Fruit fly (Drosophila melanogaster) whole organism, prepupa: ENCODE measurements around the gene CG18170.
A peak's percentile ranks its signal among the peaks of the same experiment; 100 is the strongest.

Source experiments
- Blimp-1 ChIP-seq: fragments of 200-800 bp; sonication (Bioruptor generic); optimal IDR thresholded peaks from 3 replicates; lab custom pipeline; 2017; ENCODE audit warnings: missing biosample characterization, missing genetic modification characterization, mild to moderate bottlenecking, moderate library complexity, missing genetic modification reagents
- CG10631 ChIP-seq: fragments of 200-800 bp; sonication (Bioruptor generic); optimal IDR thresholded peaks from 2 replicates; lab custom pipeline; 2016; ENCODE audit warnings: missing biosample characterization, missing genetic modification characterization
- CG10669 ChIP-seq: fragments of 200-800 bp; sonication (Bioruptor generic); optimal IDR thresholded peaks from 3 replicates; lab custom pipeline; 2018; ENCODE audit warnings: missing biosample characterization, mild to moderate bottlenecking, missing genetic modification characterization, moderate library complexity
- CG11294 ChIP-seq: fragments of 200-800 bp; sonication (Bioruptor generic); IDR thresholded peaks from 2 replicates; pipeline ENCODE4 v1.3.6; 2022; ENCODE audit warnings: missing biosample characterization, missing genetic modification characterization
- CG11762 ChIP-seq: fragments of 200-800 bp; sonication (Bioruptor generic); optimal IDR thresholded peaks from 3 replicates; lab custom pipeline; 2016; ENCODE audit warnings: missing biosample characterization, missing genetic modification characterization; ENCODE audit not compliant: insufficient read depth
- CG11902 ChIP-seq: fragments of 200-800 bp; sonication (Bioruptor generic); optimal IDR thresholded peaks from 3 replicates; lab custom pipeline; 2016; ENCODE audit warnings: missing biosample characterization, missing genetic modification characterization
- CG1621 ChIP-seq: fragments of 200-800 bp; sonication (Bioruptor generic); optimal IDR thresholded peaks from 3 replicates; lab custom pipeline; 2018; ENCODE audit warnings: missing biosample characterization, mild to moderate bottlenecking, missing genetic modification characterization
- CG3032 ChIP-seq: fragments of 200-800 bp; optimal IDR thresholded peaks from 2 replicates; lab custom pipeline; 2019; ENCODE audit warnings: missing biosample characterization, mild to moderate bottlenecking, missing genetic modification characterization, moderate library complexity
- CG32006 ChIP-seq: fragments of 200-800 bp; sonication (Bioruptor generic); optimal IDR thresholded peaks from 3 replicates; lab custom pipeline; 2017; ENCODE audit warnings: missing biosample characterization, mild to moderate bottlenecking, missing genetic modification characterization
- CG34406 ChIP-seq: fragments of 200-800 bp; sonication (Bioruptor generic); optimal IDR thresholded peaks from 3 replicates; lab custom pipeline; 2016; ENCODE audit warnings: missing biosample characterization, missing genetic modification characterization
- CG3919 ChIP-seq: fragments of 200-800 bp; sonication (Bioruptor generic); optimal IDR thresholded peaks from 3 replicates; lab custom pipeline; 2016; ENCODE audit warnings: missing biosample characterization, missing genetic modification characterization
- CG6276 ChIP-seq: fragments of 200-800 bp; sonication (Bioruptor generic); optimal IDR thresholded peaks from 2 replicates; lab custom pipeline; 2017; ENCODE audit warnings: missing biosample characterization, mild to moderate bottlenecking, missing genetic modification characterization
- CG6792 ChIP-seq: fragments of 200-800 bp; sonication (Bioruptor generic); optimal IDR thresholded peaks from 3 replicates; lab custom pipeline; 2016; ENCODE audit warnings: missing biosample characterization, missing genetic modification characterization
- CG6854 ChIP-seq: fragments of 200-800 bp; sonication (Bioruptor generic); optimal IDR thresholded peaks from 2 replicates; lab custom pipeline; 2017; ENCODE audit warnings: missing biosample characterization, mild to moderate bottlenecking, missing genetic modification characterization
- CG7368 ChIP-seq: fragments of 200-800 bp; sonication (Bioruptor generic); optimal IDR thresholded peaks from 3 replicates; lab custom pipeline; 2016; ENCODE audit warnings: missing biosample characterization, missing genetic modification characterization
- CG8119 ChIP-seq: fragments of 200-800 bp; sonication (Bioruptor generic); IDR thresholded peaks from 3 replicates; pipeline ENCODE4 v1.3.6; 2022; ENCODE audit warnings: missing biosample characterization, missing genetic modification characterization
- CG8319 ChIP-seq: fragments of 200-800 bp; sonication (Bioruptor generic); optimal IDR thresholded peaks from 3 replicates; lab custom pipeline; 2016; ENCODE audit warnings: missing biosample characterization, missing genetic modification characterization
- CG8632 ChIP-seq: fragments of 200-800 bp; sonication (Bioruptor generic); optimal IDR thresholded peaks from 3 replicates; lab custom pipeline; 2016; ENCODE audit warnings: missing biosample characterization, missing genetic modification characterization
- Eip75B ChIP-seq: fragments of 200-800 bp; sonication (Bioruptor generic); optimal IDR thresholded peaks from 3 replicates; lab custom pipeline; 2016; ENCODE audit warnings: missing biosample characterization, missing genetic modification characterization
- Eip93F ChIP-seq: fragments of 200-800 bp; sonication (Bioruptor generic); optimal IDR thresholded peaks from 2 replicates; lab custom pipeline; 2016; ENCODE audit warnings: missing biosample characterization, mild to moderate bottlenecking, missing genetic modification characterization
- Ets21C ChIP-seq: fragments of 200-800 bp; sonication (Bioruptor generic); optimal IDR thresholded peaks from 3 replicates; lab custom pipeline; 2016; ENCODE audit warnings: missing biosample characterization, missing genetic modification characterization
- Ets96B ChIP-seq: fragments of 200-800 bp; optimal IDR thresholded peaks from 2 replicates; lab custom pipeline; 2019; ENCODE audit warnings: missing biosample characterization, mild to moderate bottlenecking, missing genetic modification characterization, moderate library complexity
- Gug ChIP-seq: fragments of 200-800 bp; sonication (Bioruptor generic); IDR thresholded peaks from 2 replicates; pipeline ENCODE4 v1.3.6; 2022; ENCODE audit warnings: missing biosample characterization, missing genetic modification characterization
- Hr38 ChIP-seq: sonication (Bioruptor generic); optimal IDR thresholded peaks from 2 replicates; lab custom pipeline; 2016; ENCODE audit warnings: missing biosample characterization, missing genetic modification characterization
- Hr39 ChIP-seq: fragments of 200-800 bp; sonication (Bioruptor generic); optimal IDR thresholded peaks from 2 replicates; lab custom pipeline; 2016; ENCODE audit warnings: missing biosample characterization, missing genetic modification characterization
- Hr4 ChIP-seq: fragments of 200-800 bp; sonication (Bioruptor generic); optimal IDR thresholded peaks from 3 replicates; lab custom pipeline; 2016; ENCODE audit warnings: missing biosample characterization, missing genetic modification characterization
- Lpt ChIP-seq: fragments of 200-800 bp; sonication (Bioruptor generic); optimal IDR thresholded peaks from 3 replicates; lab custom pipeline; 2016; ENCODE audit warnings: missing biosample characterization, missing genetic modification characterization
- Met ChIP-seq: fragments of 200-800 bp; sonication (Bioruptor generic); optimal IDR thresholded peaks from 3 replicates; lab custom pipeline; 2016; ENCODE audit warnings: missing biosample characterization, missing genetic modification characterization
- OdsH ChIP-seq: fragments of 200-800 bp; sonication (Bioruptor generic); optimal IDR thresholded peaks from 3 replicates; lab custom pipeline; 2016; ENCODE audit warnings: missing biosample characterization, missing genetic modification characterization
- Smox ChIP-seq: fragments of 200-800 bp; sonication (Bioruptor generic); optimal IDR thresholded peaks from 3 replicates; lab custom pipeline; 2016; ENCODE audit warnings: missing biosample characterization, missing genetic modification characterization
- Sox102F ChIP-seq: fragments of 200-800 bp; sonication (Bioruptor generic); optimal IDR thresholded peaks from 2 replicates; lab custom pipeline; 2016; ENCODE audit warnings: missing biosample characterization, mild to moderate bottlenecking, missing genetic modification characterization
- Sox14 ChIP-seq: fragments of 200-800 bp; sonication (Bioruptor generic); optimal IDR thresholded peaks from 3 replicates; lab custom pipeline; 2016; ENCODE audit warnings: missing biosample characterization, missing genetic modification characterization
- Sox15 ChIP-seq: fragments of 200-800 bp; sonication (Bioruptor generic); optimal IDR thresholded peaks from 3 replicates; lab custom pipeline; 2016; ENCODE audit warnings: missing biosample characterization, missing genetic modification characterization
- cyc ChIP-seq: fragments of 200-800 bp; sonication (Bioruptor generic); optimal IDR thresholded peaks from 3 replicates; lab custom pipeline; 2016; ENCODE audit warnings: missing biosample characterization, missing genetic modification characterization
- dsx ChIP-seq: fragments of 200-800 bp; optimal IDR thresholded peaks from 3 replicates; lab custom pipeline; 2019; ENCODE audit warnings: missing biosample characterization, mild to moderate bottlenecking, missing genetic modification characterization, moderate library complexity; ENCODE audit not compliant: poor library complexity, severe bottlenecking
- eg ChIP-seq: fragments of 200-800 bp; sonication (Bioruptor generic); IDR thresholded peaks from 3 replicates; pipeline ENCODE4 v1.3.6; 2022; ENCODE audit warnings: missing biosample characterization, missing genetic modification characterization
- esn ChIP-seq: fragments of 200-800 bp; sonication (Bioruptor generic); optimal IDR thresholded peaks from 2 replicates; lab custom pipeline; 2016; ENCODE audit warnings: missing biosample characterization, mild to moderate bottlenecking, missing genetic modification characterization, moderate library complexity
- fd59A ChIP-seq: fragments of 200-800 bp; sonication (Bioruptor generic); optimal IDR thresholded peaks from 2 replicates; lab custom pipeline; 2017; ENCODE audit warnings: missing biosample characterization, mild to moderate bottlenecking, missing genetic modification characterization, missing genetic modification reagents
- fd85E ChIP-seq: fragments of 200-800 bp; sonication (Bioruptor generic); optimal IDR thresholded peaks from 3 replicates; lab custom pipeline; 2016; ENCODE audit warnings: missing biosample characterization, missing genetic modification characterization
- fkh ChIP-seq: fragments of 200-800 bp; sonication (Bioruptor generic); optimal IDR thresholded peaks from 3 replicates; lab custom pipeline; 2017; ENCODE audit warnings: missing biosample characterization, mild to moderate bottlenecking, missing genetic modification characterization, moderate library complexity
- net ChIP-seq: fragments of 200-800 bp; sonication (Bioruptor generic); optimal IDR thresholded peaks from 3 replicates; lab custom pipeline; 2016; ENCODE audit warnings: missing biosample characterization, missing genetic modification characterization
- pdm3 ChIP-seq: fragments of 200-800 bp; sonication (Bioruptor generic); optimal IDR thresholded peaks from 3 replicates; lab custom pipeline; 2016; ENCODE audit warnings: missing biosample characterization, missing genetic modification characterization
- salr ChIP-seq, 2 experiments: fragments of 200-800 bp; sonication (Bioruptor generic); optimal IDR thresholded peaks; 3 replicates each; lab custom pipeline; 2016 to 2018; ENCODE audit warnings: missing biosample characterization in 2 of 2, missing genetic modification characterization in 2 of 2, mild to moderate bottlenecking in 1 of 2
- spab ChIP-seq: fragments of 200-800 bp; sonication (Bioruptor generic); optimal IDR thresholded peaks from 2 replicates; lab custom pipeline; 2017; ENCODE audit warnings: missing biosample characterization, mild to moderate bottlenecking, missing genetic modification characterization, missing genetic modification reagents
- ss ChIP-seq, 2 experiments: fragments of 200-800 bp; sonication (Bioruptor generic); optimal IDR thresholded peaks; 2 replicates in 1 of 2; 3 replicates in 1 of 2; lab custom pipeline; 2017 to 2018; ENCODE audit warnings: mild to moderate bottlenecking in 2 of 2, missing biosample characterization in 2 of 2, missing genetic modification characterization in 2 of 2, moderate library complexity in 1 of 2
- svp ChIP-seq: fragments of 200-800 bp; sonication (Bioruptor generic); peaks from one replicate; lab custom pipeline; 2016; ENCODE audit warnings: missing biosample characterization, missing genetic modification characterization

Gene CG18170

DNA sequence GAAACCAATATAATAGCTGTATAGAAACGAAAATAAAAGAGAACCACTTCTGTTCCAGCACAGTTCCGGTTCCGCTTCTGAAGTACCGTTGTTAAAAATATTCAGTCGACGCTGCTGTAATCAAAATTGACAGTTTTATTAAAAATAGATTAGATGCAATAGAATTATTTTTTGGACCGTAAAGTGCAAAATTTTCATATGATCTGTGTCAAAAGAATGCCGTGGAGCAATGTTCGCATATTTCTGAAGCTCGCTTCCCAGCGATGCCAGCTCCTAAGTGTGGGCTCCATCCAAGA is at the start of gene CG18170, which contains the start of gene CG33791:
Gene CG18170 (plus strand): TSS at position 122 of the 296 bp plus-strand sequence.
Gene CG33791 (plus strand): TSS at position 122 of the 296 bp plus-strand sequence.
- TF ChIP-seq Eip93F (GFP tag; lab: Kevin White, UChicago) (no peak), CG11762 (GFP tag; lab: Kevin White, UChicago) (no peak), Hr4 (GFP tag; lab: Kevin White, UChicago) (no peak), Ets96B (tag; lab: Kevin White, UChicago) (no peak), pdm3 (GFP tag; lab: Kevin White, UChicago) (no peak), CG6276 (GFP tag; lab: Kevin White, UChicago) (no peak), Blimp-1 (GFP tag; lab: Kevin White, UChicago) (no peak), CG3919 (no peak), svp (GFP tag; lab: Kevin White, UChicago) (no peak), Eip75B (GFP tag; lab: Kevin White, UChicago) (no peak), CG1621 (tag; lab: Kevin White, UChicago) (no peak), fd85E (GFP tag; lab: Kevin White, UChicago) (no peak), net (GFP tag; lab: Kevin White, UChicago) (no peak), CG8632 (GFP tag; lab: Kevin White, UChicago) (no peak)

- TF ChIP-seq CG3032 (tag; lab: Kevin White, UChicago): no peak
- no peak for TF ChIP-seq Smox (GFP tag; lab: Kevin White, UChicago)
- no peak for TF ChIP-seq CG8319 (GFP tag; lab: Kevin White, UChicago)
- no peak for TF ChIP-seq cyc
These were observed 49.6 kb upstream of the CG18170 start, which contains the start of gene Pcyt2 for dm6 chr3L:1553193-1553592. Gene Pcyt2, plus strand, starts transcription at chr3L:1553493.

dm6 chr3L:1558178-1558788 is 44.5 kb upstream of the CG18170 start, which contains the start of the genes Pex10 and CG12099:
Gene Pex10, plus strand, starts transcription at chr3L:1558228.
Gene CG12099, minus strand, starts transcription at chr3L:1558484.
- TF ChIP-seq Met (GFP tag; lab: Kevin White, UChicago) (no peak), fkh (GFP tag; lab: Kevin White, UChicago) (no peak), CG11294 (peak; percentile 75), Hr39 (GFP tag; lab: Kevin White, UChicago) (peak; percentile 80), CG11902 (GFP tag; lab: Kevin White, UChicago) (peak; percentile 79), Gug (GFP tag; lab: Robert Waterston, UW) (peak; percentile 87), Sox14 (GFP tag; lab: Kevin White, UChicago) (peak; percentile 80), pdm3 (GFP tag; lab: Kevin White, UChicago) (no peak), svp (GFP tag; lab: Kevin White, UChicago) (peak; percentile 92), fd59A (GFP tag; lab: Kevin White, UChicago) (peak; percentile 67), dsx (GFP tag; lab: Kevin White, UChicago) (peak; percentile 65), CG7368 (GFP tag; lab: Kevin White, UChicago) (peak; percentile 69), CG10669 (GFP tag; lab: Kevin White, UChicago) (peak; percentile 73), eg (GFP tag; lab: Robert Waterston, UW) (peak; percentile 81), Blimp-1 (GFP tag; lab: Kevin White, UChicago) (peak; percentile 58), ss (GFP tag; optimal IDR thresholded peaks at IDR 0.05; lab: Kevin White, UChicago) (peak; percentile 69 to 76), Lpt (peak; percentile 62), Sox102F (GFP tag; lab: Kevin White, UChicago) (peak; percentile 82), esn (GFP tag; lab: Kevin White, UChicago) (peak; percentile 88), cyc (peak; percentile 78), CG10631 (peak; percentile 94), Ets21C (GFP tag; lab: Kevin White, UChicago) (peak; percentile 69), OdsH (GFP tag; lab: Kevin White, UChicago) (peak; percentile 90), Eip93F (GFP tag; lab: Kevin White, UChicago) (peak; percentile 58), Sox15 (GFP tag; lab: Kevin White, UChicago) (peak; percentile 79), CG8119 (GFP tag; lab: Robert Waterston, UW) (peak; percentile 60; the same call in 2 of the 3 replicates), CG3032 (tag; lab: Kevin White, UChicago) (peak; percentile 86), spab (GFP tag; lab: Kevin White, UChicago) (peak; percentile 38), Ets96B (tag; lab: Kevin White, UChicago) (peak; percentile 71), CG34406 (peak; percentile 78), CG32006 (peak; percentile 83), CG6854 (GFP tag; lab: Kevin White, UChicago) (peak; percentile 69), Hr38 (GFP tag; lab: Kevin White, UChicago) (no peak), CG6792 (GFP tag; lab: Kevin White, UChicago) (peak; percentile 80), Eip75B (GFP tag; lab: Kevin White, UChicago) (no peak), salr (GFP tag; optimal IDR thresholded peaks at IDR 0.05; lab: Kevin White, UChicago) (peak in 1 of 2 experiments; percentile 54)
